Fruit fly (Drosophila melanogaster) Kc167 (cell line): ENCODE data around the gene CG12054.

ENCODE experiments used
- Myc ChIP-seq: fragments of >200 bp; optimal IDR thresholded peaks from 2 replicates; lab custom pipeline; 2017; ENCODE audit warnings: missing external identifiers
- Sin3A ChIP-seq: fragments of >200 bp; optimal IDR thresholded peaks from 2 replicates; lab custom pipeline; 2018; ENCODE audit warnings: missing external identifiers
- h ChIP-seq: fragments of >200 bp; optimal IDR thresholded peaks from 3 replicates; lab custom pipeline; 2018; ENCODE audit warnings: missing external identifiers
- insv ChIP-seq: fragments of >200 bp; optimal IDR thresholded peaks from 3 replicates; lab custom pipeline; 2018; ENCODE audit warnings: missing external identifiers
- psq ChIP-seq: fragments of >200 bp; optimal IDR thresholded peaks from 2 replicates; lab custom pipeline; 2017; ENCODE audit warnings: missing external identifiers

DNA sequence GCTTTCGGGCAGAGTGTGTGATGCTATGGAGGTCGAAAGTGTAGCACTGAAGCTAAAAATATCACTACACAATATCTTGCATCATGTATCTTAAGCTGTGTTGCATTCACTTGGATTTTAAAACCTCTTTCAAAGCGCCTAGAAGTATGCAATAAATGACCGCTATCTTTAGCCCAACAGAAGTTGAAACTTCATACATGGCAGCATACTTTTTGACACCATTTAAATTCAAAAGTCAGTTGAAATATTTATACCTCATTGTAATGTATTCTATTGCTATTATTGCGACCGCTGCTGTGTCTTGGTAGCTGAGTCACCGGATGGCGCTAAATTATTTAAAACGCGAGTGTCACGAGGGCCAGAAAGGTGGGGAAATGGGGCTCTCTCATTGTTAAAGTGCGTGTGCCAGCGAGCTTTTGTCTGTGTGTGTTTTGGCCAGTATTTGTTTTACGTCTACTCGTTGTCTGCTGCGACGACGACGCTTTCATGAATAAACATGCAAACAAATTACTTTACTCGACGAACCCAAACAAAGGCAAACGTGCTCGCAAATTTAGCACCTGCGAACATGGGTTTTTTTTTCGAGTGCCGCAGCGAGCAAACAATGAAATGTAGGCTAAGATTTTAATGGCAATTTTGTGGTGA lies 50.4 kb downstream of the CG12054 start:
- no peak for TF ChIP-seq psq
- no peak for TF ChIP-seq h
- no peak for TF ChIP-seq Sin3A (lab: Kevin White, UChicago)
- TF ChIP-seq insv (lab: Kevin White, UChicago), result no peak
- TF ChIP-seq Myc (lab: Kevin White, UChicago), result no peak
